Fruit fly (Drosophila melanogaster) whole organism, embryonic: ENCODE data around the gene CG8142.

ENCODE experiments used
- Atf6 ChIP-seq: fragments of 200-800 bp; sonication (Bioruptor generic); IDR thresholded peaks from 2 replicates; pipeline ENCODE4 v1.3.6; 2022; ENCODE audit warnings: missing biosample characterization, missing genetic modification characterization
- Awh ChIP-seq: fragments of 200-800 bp; sonication (Bioruptor generic); IDR thresholded peaks from 2 replicates; pipeline ENCODE4, ENCODE4 v1.3.6; 2022; ENCODE audit warnings: missing biosample characterization, missing genetic modification characterization
- Bdp1 ChIP-seq: fragments of 200-800 bp; sonication (Bioruptor generic); optimal IDR thresholded peaks from 3 replicates; lab custom pipeline; 2016; ENCODE audit warnings: missing biosample characterization, missing genetic modification characterization
- CG10565 ChIP-seq: fragments of 200-800 bp; sonication (Bioruptor generic); optimal IDR thresholded peaks from 3 replicates; lab custom pipeline; 2016; ENCODE audit warnings: missing biosample characterization, mild to moderate bottlenecking, missing genetic modification characterization
- CG11695 ChIP-seq: fragments of 200-800 bp; sonication (Bioruptor generic); IDR thresholded peaks from 3 replicates; pipeline ENCODE4 v1.3.6; 2022; ENCODE audit warnings: missing biosample characterization, missing genetic modification characterization
- CG12391 ChIP-seq: fragments of 200-800 bp; sonication (Bioruptor generic); optimal IDR thresholded peaks from 3 replicates; lab custom pipeline; 2018; ENCODE audit warnings: missing biosample characterization, mild to moderate bottlenecking, missing genetic modification characterization, moderate library complexity
- CG13123 ChIP-seq: fragments of 200-800 bp; sonication (Bioruptor generic); optimal IDR thresholded peaks from 2 replicates; lab custom pipeline; 2016; ENCODE audit warnings: missing biosample characterization, missing genetic modification characterization
- CG13775 ChIP-seq: fragments of 200-800 bp; sonication (Bioruptor generic); optimal IDR thresholded peaks from 3 replicates; lab custom pipeline; 2017; ENCODE audit warnings: missing biosample characterization, mild to moderate bottlenecking, missing genetic modification characterization
- CG17912 ChIP-seq: fragments of 200-800 bp; sonication (Bioruptor generic); optimal IDR thresholded peaks from 2 replicates; lab custom pipeline; 2018; ENCODE audit warnings: missing biosample characterization, mild to moderate bottlenecking, missing genetic modification characterization
- CG18764 ChIP-seq: fragments of 200-800 bp; sonication (Bioruptor generic); optimal IDR thresholded peaks from 3 replicates; lab custom pipeline; 2016; ENCODE audit warnings: missing biosample characterization, missing genetic modification characterization
- CG30431 ChIP-seq: fragments of 200-800 bp; sonication (Bioruptor generic); optimal IDR thresholded peaks from 2 replicates; lab custom pipeline; 2017; ENCODE audit warnings: missing biosample characterization, missing genetic modification characterization
- CG31365 ChIP-seq: fragments of 200-800 bp; sonication (Bioruptor generic); optimal IDR thresholded peaks from 2 replicates; lab custom pipeline; 2018; ENCODE audit warnings: missing biosample characterization, mild to moderate bottlenecking, missing genetic modification characterization
- CG42726 ChIP-seq: fragments of 200-800 bp; sonication (Bioruptor generic); IDR thresholded peaks from 2 replicates; pipeline ENCODE4 v1.3.6; 2022; ENCODE audit warnings: missing biosample characterization, missing genetic modification characterization; ENCODE audit not compliant: partially characterized antibody
- CG4328 ChIP-seq: fragments of 200-800 bp; sonication (Bioruptor generic); optimal IDR thresholded peaks from 3 replicates; lab custom pipeline; 2017; ENCODE audit warnings: missing biosample characterization, missing genetic modification reagents, missing genetic modification characterization
- CG43689 ChIP-seq: fragments of 200-800 bp; sonication (Bioruptor generic); IDR thresholded peaks from 2 replicates; pipeline ENCODE4 v1.3.6; 2022; ENCODE audit warnings: missing biosample characterization, missing genetic modification characterization
- CG4854 ChIP-seq: fragments of 200-800 bp; sonication (Bioruptor generic); optimal IDR thresholded peaks from 2 replicates; lab custom pipeline; 2016; ENCODE audit warnings: missing biosample characterization, missing genetic modification characterization, inconsistent platforms
- CG7271 ChIP-seq: fragments of 200-800 bp; sonication (Bioruptor generic); optimal IDR thresholded peaks from 2 replicates; lab custom pipeline; 2018; ENCODE audit warnings: missing biosample characterization, mild to moderate bottlenecking, missing genetic modification characterization, moderate library complexity
- CG7556 ChIP-seq: fragments of 200-800 bp; sonication (Bioruptor generic); optimal IDR thresholded peaks from 2 replicates; lab custom pipeline; 2017; ENCODE audit warnings: missing biosample characterization, mild to moderate bottlenecking, missing genetic modification characterization
- CG7839 ChIP-seq: fragments of 200-800 bp; sonication (Bioruptor generic); optimal IDR thresholded peaks from 3 replicates; lab custom pipeline; 2018; ENCODE audit warnings: missing biosample characterization, mild to moderate bottlenecking, missing genetic modification characterization, moderate library complexity
- CG8089 ChIP-seq: fragments of 200-800 bp; sonication (Bioruptor generic); optimal IDR thresholded peaks from 3 replicates; lab custom pipeline; 2016; ENCODE audit warnings: missing biosample characterization, missing genetic modification characterization
- CG9817 ChIP-seq: fragments of 200-800 bp; sonication (Bioruptor generic); optimal IDR thresholded peaks from 2 replicates; lab custom pipeline; 2018; ENCODE audit warnings: missing biosample characterization, mild to moderate bottlenecking, missing genetic modification characterization, moderate library complexity
- Deaf1 ChIP-seq: fragments of 200-800 bp; optimal IDR thresholded peaks from 3 replicates; lab custom pipeline; 2019; ENCODE audit warnings: missing biosample characterization, mild to moderate bottlenecking, missing genetic modification characterization, moderate library complexity
- Dp ChIP-seq: fragments of 200-800 bp; sonication (Bioruptor generic); optimal IDR thresholded peaks from 2 replicates; lab custom pipeline; 2018; ENCODE audit warnings: missing biosample characterization, mild to moderate bottlenecking, missing genetic modification characterization, moderate library complexity
- Drgx ChIP-seq: fragments of 200-800 bp; sonication (Bioruptor generic); IDR thresholded peaks from 2 replicates; pipeline ENCODE4 v1.3.6; 2022; ENCODE audit warnings: missing biosample characterization, missing genetic modification characterization
- E2f1 ChIP-seq: fragments of 200-800 bp; sonication (Bioruptor generic); IDR thresholded peaks from 2 replicates; pipeline ENCODE4 v1.3.6; 2022; ENCODE audit warnings: missing biosample characterization, missing genetic modification characterization
- Fer1 ChIP-seq: fragments of 200-800 bp; sonication (Bioruptor generic); optimal IDR thresholded peaks from 2 replicates; lab custom pipeline; 2017; ENCODE audit warnings: missing biosample characterization, mild to moderate bottlenecking, missing genetic modification characterization
- Fer3 ChIP-seq: fragments of 200-800 bp; sonication (Bioruptor generic); optimal IDR thresholded peaks from 2 replicates; lab custom pipeline; 2018; ENCODE audit warnings: missing biosample characterization, mild to moderate bottlenecking, missing genetic modification characterization, moderate library complexity
- HLH3B ChIP-seq: fragments of 200-800 bp; sonication (Bioruptor generic); IDR thresholded peaks from 2 replicates; pipeline ENCODE4 v1.3.6; 2022; ENCODE audit warnings: missing biosample characterization, missing genetic modification characterization
- HLH4C ChIP-seq: fragments of 200-800 bp; sonication (Bioruptor generic); IDR thresholded peaks from 3 replicates; pipeline ENCODE4 v1.3.6; 2022; ENCODE audit warnings: missing biosample characterization, missing genetic modification characterization; ENCODE audit not compliant: partially characterized antibody
- HLHmδ ChIP-seq: fragments of 200-800 bp; sonication (Bioruptor generic); optimal IDR thresholded peaks from 2 replicates; lab custom pipeline; 2018; ENCODE audit warnings: missing biosample characterization, mild to moderate bottlenecking, missing genetic modification characterization, moderate library complexity
- Hr3 ChIP-seq: fragments of 200-800 bp; sonication (Bioruptor generic); optimal IDR thresholded peaks from 3 replicates; lab custom pipeline; 2016; ENCODE audit warnings: missing biosample characterization, missing genetic modification characterization
- Lim3 ChIP-seq: fragments of 200-800 bp; sonication (Bioruptor generic); IDR thresholded peaks from 2 replicates; pipeline ENCODE4 v1.3.6; 2022; ENCODE audit warnings: missing biosample characterization, missing genetic modification characterization
- PHDP ChIP-seq: fragments of 200-800 bp; sonication (Bioruptor generic); optimal IDR thresholded peaks from 3 replicates; lab custom pipeline; 2018; ENCODE audit warnings: missing biosample characterization, mild to moderate bottlenecking, missing genetic modification characterization, moderate library complexity
- Ptx1 ChIP-seq: fragments of 200-800 bp; sonication (Bioruptor generic); IDR thresholded peaks from 2 replicates; pipeline ENCODE4 v1.3.6; 2022; ENCODE audit warnings: missing biosample characterization, missing genetic modification characterization
- Sin3A ChIP-seq: fragments of >200 bp; optimal IDR thresholded peaks from 2 replicates; lab custom pipeline; 2018
- al ChIP-seq: fragments of 200-800 bp; sonication (Bioruptor generic); IDR thresholded peaks from 2 replicates; pipeline ENCODE4 v1.3.6; 2022; ENCODE audit warnings: missing biosample characterization, missing genetic modification characterization
- az2 ChIP-seq: fragments of 200-800 bp; sonication (Bioruptor generic); optimal IDR thresholded peaks from 3 replicates; lab custom pipeline; 2016; ENCODE audit warnings: missing biosample characterization, missing genetic modification characterization
- bigmax ChIP-seq: fragments of 200-800 bp; sonication (Bioruptor generic); optimal IDR thresholded peaks from 2 replicates; lab custom pipeline; 2018; ENCODE audit warnings: missing biosample characterization, mild to moderate bottlenecking, missing genetic modification characterization
- cato ChIP-seq: fragments of 200-800 bp; sonication (Bioruptor generic); optimal IDR thresholded peaks from 2 replicates; lab custom pipeline; 2016; ENCODE audit warnings: missing biosample characterization, missing genetic modification characterization, borderline replicate concordance
- cg ChIP-seq: fragments of 200-800 bp; sonication (Bioruptor generic); optimal IDR thresholded peaks from 3 replicates; lab custom pipeline; 2019; ENCODE audit warnings: missing biosample characterization, mild to moderate bottlenecking, missing genetic modification characterization, moderate library complexity
- fd3F ChIP-seq: fragments of 200-800 bp; sonication (Bioruptor generic); optimal IDR thresholded peaks from 2 replicates; lab custom pipeline; 2018; ENCODE audit warnings: missing biosample characterization, mild to moderate bottlenecking, missing genetic modification characterization, moderate library complexity
- gro ChIP-seq: fragments of 200-800 bp; sonication (Bioruptor generic); optimal IDR thresholded peaks from 2 replicates; lab custom pipeline; 2016; ENCODE audit warnings: missing biosample characterization, missing genetic modification characterization
- gsb-n ChIP-seq: fragments of 200-800 bp; sonication (Bioruptor generic); optimal IDR thresholded peaks from 3 replicates; lab custom pipeline; 2018; ENCODE audit warnings: missing biosample characterization, mild to moderate bottlenecking, missing genetic modification characterization
- kay ChIP-seq: fragments of 200-800 bp; sonication (Bioruptor generic); optimal IDR thresholded peaks from 2 replicates; lab custom pipeline; 2016; ENCODE audit warnings: missing biosample characterization, missing genetic modification characterization
- lmd ChIP-seq: fragments of 200-800 bp; sonication (Bioruptor generic); IDR thresholded peaks from 2 replicates; pipeline ENCODE4 v1.3.6; 2022; ENCODE audit warnings: missing biosample characterization, missing genetic modification characterization
- odd ChIP-seq: fragments of 200-800 bp; sonication (Bioruptor generic); optimal IDR thresholded peaks from 2 replicates; lab custom pipeline; 2017; ENCODE audit warnings: missing biosample characterization, mild to moderate bottlenecking, missing genetic modification characterization
- slbo ChIP-seq: fragments of 200-800 bp; sonication (Bioruptor generic); IDR thresholded peaks from 2 replicates; pipeline ENCODE4 v1.3.6; 2022; ENCODE audit warnings: missing biosample characterization, missing genetic modification characterization
- sna ChIP-seq: fragments of 200-800 bp; sonication (Bioruptor generic); IDR thresholded peaks from 2 replicates; pipeline ENCODE4 v1.3.6; 2022; ENCODE audit warnings: missing biosample characterization, missing genetic modification characterization; ENCODE audit not compliant: partially characterized antibody
- stwl ChIP-seq: fragments of 200-800 bp; sonication (Bioruptor generic); optimal IDR thresholded peaks from 3 replicates; lab custom pipeline; 2018; ENCODE audit warnings: missing biosample characterization, mild to moderate bottlenecking, missing genetic modification characterization, moderate library complexity
- zen2 ChIP-seq: fragments of 200-800 bp; sonication (Bioruptor generic); IDR thresholded peaks from 3 replicates; pipeline ENCODE4 v1.3.6; 2022; ENCODE audit warnings: missing biosample characterization, missing genetic modification characterization; ENCODE audit not compliant: partially characterized antibody
- zfh1 ChIP-seq: fragments of 200-800 bp; sonication (Bioruptor generic); IDR thresholded peaks from 3 replicates; pipeline ENCODE4 v1.3.6; 2022; ENCODE audit warnings: missing biosample characterization, missing genetic modification characterization

CG8142 gene

DNA sequence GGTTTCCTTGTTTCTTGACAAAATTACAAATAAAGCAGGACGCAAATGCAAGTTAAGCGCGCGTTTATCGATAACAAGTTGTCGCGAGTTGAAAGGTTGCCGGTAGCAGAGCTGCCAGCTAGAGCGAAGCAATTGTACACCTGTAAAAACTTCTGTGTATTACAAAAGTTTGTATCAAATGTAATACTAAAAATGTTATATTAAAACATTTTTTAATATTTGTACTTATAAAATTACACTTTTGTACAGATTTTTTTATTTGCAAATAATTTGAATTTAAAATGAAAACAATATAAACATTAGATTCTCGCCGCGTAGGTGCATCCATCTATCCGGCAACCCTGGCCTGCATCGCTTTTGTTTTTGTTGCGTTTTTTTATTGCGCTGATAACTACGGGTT, at the start of gene CG8142, which contains the start of gene Ucp4A (continued):
- peak; percentile 84 for TF ChIP-seq CG7271 (tag; lab: Kevin White, UChicago)
- no peak for TF ChIP-seq sna
- TF ChIP-seq fd3F (GFP tag; lab: Kevin White, UChicago): peak; percentile 91
- peak; percentile 87 for TF ChIP-seq Lim3 (GFP tag; lab: Robert Waterston, UW)
- TF ChIP-seq CG4854 (GFP tag; lab: Kevin White, UChicago): peak; percentile 60
- TF ChIP-seq lmd (GFP tag; lab: Robert Waterston, UW): peak; percentile 96
- peak; percentile 92 for TF ChIP-seq Fer3 (tag; lab: Kevin White, UChicago)
- peak; percentile 88 for TF ChIP-seq gsb-n (tag; lab: Kevin White, UChicago)
- peak; percentile 35 for TF ChIP-seq gro
- peak; percentile 94 for TF ChIP-seq CG13775 (GFP tag; lab: Kevin White, UChicago)
- peak; percentile 67 for TF ChIP-seq Deaf1
- TF ChIP-seq CG7556 (GFP tag; lab: Kevin White, UChicago): peak; percentile 87
- TF ChIP-seq az2 (GFP tag; lab: Kevin White, UChicago): peak; percentile 90
- TF ChIP-seq CG30431: peak; percentile 87
- TF ChIP-seq bigmax: no peak
- peak; percentile 93 for TF ChIP-seq CG7839 (tag; lab: Kevin White, UChicago)
- TF ChIP-seq HLHmδ (GFP tag; lab: Kevin White, UChicago): no peak
- peak; percentile 83 for TF ChIP-seq kay (GFP tag; lab: Kevin White, UChicago)
- peak; percentile 39 for TF ChIP-seq Bdp1 (GFP tag; lab: Kevin White, UChicago)
- TF ChIP-seq al: peak; percentile 93
- TF ChIP-seq Sin3A (lab: Kevin White, UChicago): peak; percentile 10
- TF ChIP-seq stwl (tag; lab: Kevin White, UChicago): peak; percentile 80
- TF ChIP-seq CG42726 (GFP tag; lab: Robert Waterston, UW): no peak
- TF ChIP-seq CG43689: peak; percentile 90
- TF ChIP-seq CG18764 (GFP tag; lab: Kevin White, UChicago): peak; percentile 85
- TF ChIP-seq CG17912 (GFP tag; lab: Kevin White, UChicago): peak; percentile 25
- peak; percentile 23 for TF ChIP-seq CG10565
- TF ChIP-seq CG12391 (tag; lab: Kevin White, UChicago): peak; percentile 93
- TF ChIP-seq Hr3: peak; percentile 92
- peak; percentile 98 for TF ChIP-seq Ptx1 (GFP tag; lab: Robert Waterston, UW)
- no peak for TF ChIP-seq HLH4C (GFP tag; lab: Robert Waterston, UW)
- peak; percentile 94 for TF ChIP-seq Drgx (GFP tag; lab: Robert Waterston, UW)
- peak; percentile 95 for TF ChIP-seq HLH3B (GFP tag; lab: Robert Waterston, UW)
- TF ChIP-seq CG9817 (tag; lab: Kevin White, UChicago): peak; percentile 89
- peak; percentile 75 for TF ChIP-seq odd (GFP tag; lab: Kevin White, UChicago)
- peak; percentile 95 for TF ChIP-seq Awh (GFP tag; lab: Robert Waterston, UW)
- no peak for TF ChIP-seq zen2 (GFP tag; lab: Robert Waterston, UW)
- TF ChIP-seq E2f1 (GFP tag; lab: Robert Waterston, UW): peak; percentile 96
- peak; percentile 86 for TF ChIP-seq cato
- TF ChIP-seq Fer1 (GFP tag; lab: Kevin White, UChicago): peak; percentile 93
- peak; percentile 98 for TF ChIP-seq slbo (GFP tag; lab: Robert Waterston, UW)
- TF ChIP-seq Dp (GFP tag; lab: Kevin White, UChicago): peak; percentile 71
- TF ChIP-seq CG8089: peak; percentile 30
- TF ChIP-seq zfh1 (GFP tag; lab: Robert Waterston, UW): peak; percentile 96
- TF ChIP-seq PHDP (tag; lab: Kevin White, UChicago): peak; percentile 90
- TF ChIP-seq CG31365: no peak
- peak; percentile 94 for TF ChIP-seq CG11695 (GFP tag; lab: Robert Waterston, UW)
- no peak for TF ChIP-seq cg (GFP tag; lab: Kevin White, UChicago)
- peak; percentile 85 for TF ChIP-seq CG4328 (GFP tag; lab: Kevin White, UChicago)
- TF ChIP-seq Atf6: peak; percentile 96
- peak; percentile 78 for TF ChIP-seq CG13123 (GFP tag; lab: Kevin White, UChicago)
